Worm (Caenorhabditis elegans) whole organism, mixed stage, embryonic: ENCODE results near the gene F32A11.1.

Source experiments
- bed-3 ChIP-seq: fragments of 200-800 bp; sonication (Bioruptor generic); optimal IDR thresholded peaks from 3 replicates; lab custom pipeline; 2018; ENCODE audit warnings: mild to moderate bottlenecking, missing genetic modification characterization, moderate library complexity, missing compliant biosample characterization
- ces-1 ChIP-seq: fragments of 150-350 bp; optimal IDR thresholded peaks from 2 replicates; lab custom pipeline; 2014; ENCODE audit warnings: missing biosample characterization, missing genetic modification reagents, missing genetic modification characterization
- drap-1 ChIP-seq: fragments of 200-800 bp; sonication (Bioruptor generic); optimal IDR thresholded peaks from 3 replicates; lab custom pipeline; 2018; ENCODE audit warnings: mild to moderate bottlenecking, missing genetic modification characterization, missing compliant biosample characterization
- elt-1 ChIP-seq: sonication (generic microtip); optimal IDR thresholded peaks from 2 replicates; lab custom pipeline; 2017; ENCODE audit warnings: missing genetic modification characterization, mild to moderate bottlenecking, missing compliant biosample characterization, antibody characterized with exemption, moderate library complexity, borderline replicate concordance; ENCODE audit not compliant: insufficient read depth
- lin-32 ChIP-seq: fragments of 200-800 bp; sonication (Bioruptor generic); optimal IDR thresholded peaks from 2 replicates; lab custom pipeline; 2018; ENCODE audit warnings: mild to moderate bottlenecking, missing genetic modification characterization, missing compliant biosample characterization
- nhr-237 ChIP-seq: fragments of 150-350 bp; optimal IDR thresholded peaks from 2 replicates; lab custom pipeline; 2014; ENCODE audit warnings: missing biosample characterization, missing genetic modification characterization
- snpc-4 ChIP-seq: fragments of 150-350 bp; optimal IDR thresholded peaks from 2 replicates; lab custom pipeline; 2014; ENCODE audit warnings: missing biosample characterization, missing genetic modification characterization

ce11 chrII:13145204-13145603 is 11.9 kb upstream of the F32A11.1 start, which contains the start of gene mltn-1:
- TF ChIP-seq snpc-4 (tag; lab: Kevin White, UChicago) = no peak
- no peak for TF ChIP-seq elt-1 (tag; lab: Kevin White, UChicago)
- no peak for TF ChIP-seq ces-1 (GFP tag; lab: Kevin White, UChicago)
- no peak for TF ChIP-seq nhr-237
- TF ChIP-seq drap-1 (GFP tag; lab: Kevin White, UChicago) = no peak
- no peak for TF ChIP-seq lin-32 (GFP tag; lab: Kevin White, UChicago)
- TF ChIP-seq bed-3 = no peak
